Fruit fly (Drosophila melanogaster): Measurements from ENCODE around the gene CG9377.

CG9377 gene

dm6 chr2L:13370762-13371161 is 9.4 kb upstream of the CG9377 start, which contains the start of gene ND-B22 (continued):
- TF ChIP-seq Gug (GFP tag; IDR thresholded peaks at IDR 0.05) (no peak), CG6854 (GFP tag; optimal IDR thresholded peaks at IDR 0.05) (no peak), Sox14 (GFP tag; optimal IDR thresholded peaks at IDR 0.05) (peak; percentile 52), esn (GFP tag; optimal IDR thresholded peaks at IDR 0.05) (peak; percentile 58), spab (GFP tag; optimal IDR thresholded peaks at IDR 0.05) (no peak), dsx (GFP tag; optimal IDR thresholded peaks at IDR 0.05; ENCODE audit: poor library complexity, severe bottlenecking) (peak; percentile 77), topi (GFP tag; optimal IDR thresholded peaks at IDR 0.05) (peak; percentile 51), fkh (GFP tag; optimal IDR thresholded peaks at IDR 0.05) (no peak), CG6792 (GFP tag; optimal IDR thresholded peaks at IDR 0.05) (no peak), salr (GFP tag; optimal IDR thresholded peaks at IDR 0.05) (no peak), Ets96B (tag; optimal IDR thresholded peaks at IDR 0.05) (no peak), CG8119 (GFP tag; IDR thresholded peaks at IDR 0.05) (no peak), ss (GFP tag; optimal IDR thresholded peaks at IDR 0.05) (peak in 1 of 2 experiments; percentile 9), CG6276 (GFP tag; optimal IDR thresholded peaks at IDR 0.05) (no peak), dac (GFP tag; optimal IDR thresholded peaks at IDR 0.05) (no peak)

dm6 chr2L:13368940-13369339 is 7.6 kb upstream of the CG9377 start, which contains the start of gene CG31855:
Gene CG31855, plus strand, starts transcription at chr2L:13369204.
- TF ChIP-seq Sox15 (GFP tag; optimal IDR thresholded peaks at IDR 0.05) (peak; percentile 38), net (GFP tag; optimal IDR thresholded peaks at IDR 0.05) (peak; percentile 76), Ets96B (tag; optimal IDR thresholded peaks at IDR 0.05) (peak; percentile 62), lz (GFP tag; optimal IDR thresholded peaks at IDR 0.05) (peak; percentile 80), CG11902 (GFP tag; optimal IDR thresholded peaks at IDR 0.05) (peak; percentile 52), Ets21C (GFP tag; optimal IDR thresholded peaks at IDR 0.05) (peak; percentile 65), CG15336 (GFP tag; IDR thresholded peaks at IDR 0.05) (peak; percentile 72), esn (GFP tag; optimal IDR thresholded peaks at IDR 0.05) (peak; percentile 91), CG6792 (GFP tag; optimal IDR thresholded peaks at IDR 0.05) (peak; percentile 79), achi (GFP tag; optimal IDR thresholded peaks at IDR 0.05) (peak; percentile 83), CG3032 (tag; optimal IDR thresholded peaks at IDR 0.05) (peak; percentile 64), CG6854 (GFP tag; optimal IDR thresholded peaks at IDR 0.05) (peak; percentile 65), CG34406 (GFP tag; optimal IDR thresholded peaks at IDR 0.05) (peak; percentile 70), Eip93F (GFP tag; optimal IDR thresholded peaks at IDR 0.05) (peak; percentile 58), Smox (GFP tag; optimal IDR thresholded peaks at IDR 0.05) (peak; percentile 83), fd85E (GFP tag; optimal IDR thresholded peaks at IDR 0.05) (peak; percentile 62), Hr39 (GFP tag; optimal IDR thresholded peaks at IDR 0.05) (peak; percentile 75), CG10631 (GFP tag; optimal IDR thresholded peaks at IDR 0.05) (peak; percentile 71), CG1621 (tag; optimal IDR thresholded peaks at IDR 0.05) (peak; percentile 44), Eip78C (GFP tag) (peak; percentile 93), CG8632 (GFP tag; optimal IDR thresholded peaks at IDR 0.05) (peak; percentile 74), acj6 (GFP tag; optimal IDR thresholded peaks at IDR 0.05) (peak; percentile 83), Gug (GFP tag; IDR thresholded peaks at IDR 0.05) (0 out of 2 replicates have a peak, but pooled peaks have one; percentile 27), vri (GFP tag; optimal IDR thresholded peaks at IDR 0.05) (no peak), Hr38 (GFP tag; optimal IDR thresholded peaks at IDR 0.05) (no peak), CG8319 (GFP tag; optimal IDR thresholded peaks at IDR 0.05) (peak; percentile 61), spab (GFP tag; optimal IDR thresholded peaks at IDR 0.05) (peak; percentile 50), salr (GFP tag; optimal IDR thresholded peaks at IDR 0.05) (peak; percentile 42 to 64), CG3919 (GFP tag; optimal IDR thresholded peaks at IDR 0.05) (peak; percentile 89), dac (GFP tag; optimal IDR thresholded peaks at IDR 0.05) (peak; percentile 32), topi (GFP tag; optimal IDR thresholded peaks at IDR 0.05) (peak; percentile 84), cyc (GFP tag; optimal IDR thresholded peaks at IDR 0.05) (peak; percentile 84), CG11294 (GFP tag; IDR thresholded peaks at IDR 0.05) (peak; percentile 47; the same call in 1 of the 2 replicates), CG10669 (GFP tag; optimal IDR thresholded peaks at IDR 0.05) (peak; percentile 71), CG8119 (GFP tag; IDR thresholded peaks at IDR 0.05) (peak; percentile 66), fd59A (GFP tag; optimal IDR thresholded peaks at IDR 0.05) (peak; percentile 27), Blimp-1 (GFP tag; optimal IDR thresholded peaks at IDR 0.05) (peak; percentile 43), fkh (GFP tag; optimal IDR thresholded peaks at IDR 0.05) (no peak), Sox14 (GFP tag; optimal IDR thresholded peaks at IDR 0.05) (peak; percentile 85), CG6276 (GFP tag; optimal IDR thresholded peaks at IDR 0.05) (no peak), ss (GFP tag; optimal IDR thresholded peaks at IDR 0.05) (peak in 1 of 2 experiments; percentile 77), CG31627 (GFP tag; optimal IDR thresholded peaks at IDR 0.05) (peak; percentile 79), CG9139 (GFP tag; optimal IDR thresholded peaks at IDR 0.05) (no peak), svp (GFP tag) (peak; percentile 90), Met (GFP tag; optimal IDR thresholded peaks at IDR 0.05) (peak; percentile 87), CG6808 (GFP tag; optimal IDR thresholded peaks at IDR 0.05) (peak; percentile 64)

Measured in whole organism, prepupa.